Worm (Caenorhabditis elegans) whole organism, L1 larva: Measurements from ENCODE around the gene dec-7.

Experiments
- F16B12.6 ChIP-seq: fragments of 150-350 bp; optimal IDR thresholded peaks from 2 replicates; lab custom pipeline; 2014; ENCODE audit warnings: missing biosample characterization, missing genetic modification characterization
- Y116A8C.19 ChIP-seq: sonication (generic microtip); optimal IDR thresholded peaks from 2 replicates; lab custom pipeline; 2016; ENCODE audit warnings: missing compliant biosample characterization, missing genetic modification characterization, borderline replicate concordance
- ces-1 ChIP-seq: fragments of 150-350 bp; optimal IDR thresholded peaks from 2 replicates; lab custom pipeline; 2014; ENCODE audit warnings: missing biosample characterization, missing genetic modification reagents, missing genetic modification characterization
- efl-3 ChIP-seq: fragments of 200-800 bp; sonication (Bioruptor generic); optimal IDR thresholded peaks from 2 replicates; lab custom pipeline; 2018; ENCODE audit warnings: mild to moderate bottlenecking, missing genetic modification characterization, missing compliant biosample characterization
- fkh-8 ChIP-seq: sonication (generic microtip); optimal IDR thresholded peaks from 2 replicates; lab custom pipeline; 2016; ENCODE audit warnings: mild to moderate bottlenecking, missing genetic modification characterization, missing compliant biosample characterization
- grh-1 ChIP-seq: fragments of 200-800 bp; sonication (Bioruptor generic); IDR thresholded peaks from 2 replicates; pipeline ENCODE4 v1.3.6; 2022; ENCODE audit warnings: missing genetic modification reagents, missing genetic modification characterization, missing compliant biosample characterization
- hpl-2 ChIP-seq: fragments of 150-350 bp; optimal IDR thresholded peaks from 2 replicates; lab custom pipeline; 2014; ENCODE audit warnings: missing biosample characterization, missing genetic modification reagents, missing genetic modification characterization
- isw-1 ChIP-seq: fragments of 200-800 bp; sonication (Bioruptor generic); IDR thresholded peaks from 2 replicates; pipeline ENCODE4 v1.3.6; 2022; ENCODE audit warnings: missing genetic modification characterization, missing compliant biosample characterization
- lin-14 ChIP-seq: fragments of 200-800 bp; sonication (Bioruptor generic); optimal IDR thresholded peaks from 2 replicates; lab custom pipeline; 2018; ENCODE audit warnings: mild to moderate bottlenecking, missing genetic modification characterization, moderate library complexity, missing compliant biosample characterization
- lin-15B ChIP-seq: fragments of 150-350 bp; sonication (generic microtip); optimal IDR thresholded peaks from 3 replicates; lab custom pipeline; 2014; ENCODE audit warnings: missing biosample characterization, missing genetic modification characterization
- lin-35 ChIP-seq, 2 experiments: fragments of 150-350 bp; optimal IDR thresholded peaks; 2 replicates each; lab custom pipeline; 2014; ENCODE audit warnings: missing biosample characterization in 2 of 2, missing genetic modification characterization in 2 of 2, missing genetic modification reagents in 2 of 2
- lin-39 ChIP-seq: fragments of 150-350 bp; optimal IDR thresholded peaks from 2 replicates; lab custom pipeline; 2014; ENCODE audit warnings: missing biosample characterization, missing genetic modification reagents, missing genetic modification characterization
- mab-9 ChIP-seq: fragments of 200-800 bp; sonication (Bioruptor generic); IDR thresholded peaks from 2 replicates; pipeline ENCODE4 v1.3.6; 2022; ENCODE audit warnings: missing genetic modification reagents, missing genetic modification characterization, missing compliant biosample characterization
- mef-2 ChIP-seq: fragments of 150-350 bp; optimal IDR thresholded peaks from 2 replicates; lab custom pipeline; 2014; ENCODE audit warnings: missing biosample characterization, missing genetic modification characterization
- nhr-19 ChIP-seq: fragments of 200-800 bp; sonication (Bioruptor generic); conservative IDR thresholded peaks from 2 replicates; pipeline ENCODE4 v1.3.6; 2022; ENCODE audit warnings: missing genetic modification characterization, missing compliant biosample characterization
- nhr-20 ChIP-seq: sonication (generic microtip); optimal IDR thresholded peaks from 2 replicates; lab custom pipeline; 2016; ENCODE audit warnings: mild to moderate bottlenecking, missing genetic modification characterization, missing compliant biosample characterization
- nhr-28 ChIP-seq: fragments of 150-350 bp; optimal IDR thresholded peaks from 2 replicates; lab custom pipeline; 2014; ENCODE audit warnings: missing biosample characterization, missing genetic modification characterization
- nhr-47 ChIP-seq: sonication (generic microtip); optimal IDR thresholded peaks from 2 replicates; lab custom pipeline; 2016; ENCODE audit warnings: mild to moderate bottlenecking, missing genetic modification characterization, moderate library complexity, missing compliant biosample characterization
- nhr-71 ChIP-seq: sonication (generic microtip); optimal IDR thresholded peaks from 2 replicates; lab custom pipeline; 2016; ENCODE audit warnings: mild to moderate bottlenecking, missing genetic modification characterization, moderate library complexity, missing compliant biosample characterization
- nhr-76 ChIP-seq: sonication (generic microtip); optimal IDR thresholded peaks from 2 replicates; lab custom pipeline; 2017; ENCODE audit warnings: missing biosample characterization, missing genetic modification characterization
- nhr-84 ChIP-seq: sonication (generic microtip); optimal IDR thresholded peaks from 2 replicates; lab custom pipeline; 2017; ENCODE audit warnings: missing biosample characterization, missing genetic modification characterization
- rnt-1 ChIP-seq: sonication (generic microtip); optimal IDR thresholded peaks from 2 replicates; lab custom pipeline; 2016; ENCODE audit warnings: mild to moderate bottlenecking, missing genetic modification characterization, moderate library complexity, missing compliant biosample characterization
- snu-23 ChIP-seq: sonication (generic microtip); optimal IDR thresholded peaks from 2 replicates; lab custom pipeline; 2016; ENCODE audit warnings: missing genetic modification characterization, missing compliant biosample characterization
- tbx-2 ChIP-seq: sonication (generic microtip); optimal IDR thresholded peaks from 2 replicates; lab custom pipeline; 2016; ENCODE audit warnings: missing genetic modification characterization, missing compliant biosample characterization
- tlp-1 ChIP-seq: fragments of 150-350 bp; optimal IDR thresholded peaks from 2 replicates; lab custom pipeline; 2014; ENCODE audit warnings: missing biosample characterization, missing genetic modification characterization
- unc-86 ChIP-seq: sonication (generic microtip); optimal IDR thresholded peaks from 2 replicates; lab custom pipeline; 2016; ENCODE audit warnings: missing genetic modification characterization, missing compliant biosample characterization
- xbp-1 ChIP-seq: sonication (generic microtip); optimal IDR thresholded peaks from 2 replicates; lab custom pipeline; 2016; ENCODE audit warnings: missing genetic modification characterization, missing compliant biosample characterization
- ztf-4 ChIP-seq: fragments of 150-350 bp; optimal IDR thresholded peaks from 2 replicates; lab custom pipeline; 2014; ENCODE audit warnings: missing biosample characterization, missing genetic modification characterization

The dec-7 gene

ce11 chrIII:9985542-9985941 is 53.3 kb downstream of the dec-7 start:
- TF ChIP-seq tlp-1 (tag; lab: Kevin White, UChicago) (no peak), efl-3 (no peak), nhr-28 (tag; lab: Kevin White, UChicago) (no peak), ztf-4 (tag; lab: Kevin White, UChicago) (no peak), hpl-2 (GFP tag; lab: Kevin White, UChicago) (no peak), nhr-84 (tag; lab: Kevin White, UChicago) (no peak), nhr-76 (no peak), F16B12.6 (no peak), nhr-19 (GFP tag; lab: Robert Waterston, UW) (no peak), isw-1 (GFP tag; lab: Robert Waterston, UW) (no peak), nhr-71 (tag; lab: Kevin White, UChicago) (no peak), nhr-47 (tag; lab: Kevin White, UChicago) (no peak)
- TF ChIP-seq, all 84 proteins: peak for 0

ce11 chrIII:9986827-9987429 is 54.7 kb downstream of the dec-7 start, which contains the start of gene C05B5.12:
C05B5.12 (plus strand) TSS chrIII:9987379.
- TF ChIP-seq snu-23 (no peak), nhr-19 (GFP tag; lab: Robert Waterston, UW) (no peak), unc-86 (tag; lab: Kevin White, UChicago) (no peak), Y116A8C.19 (tag; lab: Kevin White, UChicago) (no peak), rnt-1 (tag; lab: Kevin White, UChicago) (peak; percentile 46), grh-1 (GFP tag; lab: Robert Waterston, UW) (no peak), lin-35 (GFP tag; optimal IDR thresholded peaks at IDR 0.05; lab: Kevin White, UChicago) (no peak), nhr-20 (tag; lab: Kevin White, UChicago) (no peak), lin-14 (GFP tag; lab: Kevin White, UChicago) (peak; percentile 52)

DNA sequence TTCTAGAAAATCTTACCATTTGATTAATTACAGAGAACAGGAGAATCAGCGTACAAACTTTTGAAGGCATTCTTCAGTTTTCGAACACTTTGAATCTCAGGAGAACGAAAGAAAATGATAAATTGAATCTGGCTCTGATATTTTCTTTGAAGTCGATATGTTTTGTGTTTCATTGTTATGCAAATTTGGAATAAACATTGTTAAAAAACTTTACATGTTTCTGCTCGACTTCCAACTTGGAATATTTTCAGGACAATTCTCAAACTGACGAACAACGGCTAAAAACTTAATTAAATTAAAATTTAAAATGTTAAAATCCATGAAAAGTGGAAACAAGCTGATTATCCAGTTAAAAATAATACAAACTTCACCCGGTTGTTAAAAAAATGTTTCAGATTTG is 56.2 kb downstream of the dec-7 start, which contains the start of gene C05B5.1:
Gene C05B5.1 (minus strand): TSS at position 101 of the 400 bp plus-strand sequence.
- no peak for TF ChIP-seq lin-15B (tag; lab: Kevin White, UChicago)
- no peak for TF ChIP-seq lin-39 (tag; lab: Kevin White, UChicago)
- TF ChIP-seq fkh-8 (tag; lab: Kevin White, UChicago): no peak
- no peak for TF ChIP-seq tbx-2 (tag; lab: Kevin White, UChicago)
- TF ChIP-seq xbp-1 (tag; lab: Kevin White, UChicago): no peak
- no peak for TF ChIP-seq ces-1
- no peak for TF ChIP-seq mef-2
- no peak for TF ChIP-seq nhr-84 (tag; lab: Kevin White, UChicago)
- TF ChIP-seq mab-9 (GFP tag; lab: Robert Waterston, UW): no peak
